Worm (Caenorhabditis elegans): ENCODE data around the gene col-147.

Gene col-147

ce11 chrV:9673199-9673843, 40.2 kb upstream of the col-147 start, which contains the start of gene sulp-8:
Gene sulp-8 (minus strand): TSS chrV:9673667.
- TF ChIP-seq elt-2 (tag; optimal IDR thresholded peaks at IDR 0.05) (no peak), ztf-16 (tag; optimal IDR thresholded peaks at IDR 0.05) (no peak), gmeb-2 (tag; optimal IDR thresholded peaks at IDR 0.05) (no peak), lim-6 (tag; optimal IDR thresholded peaks at IDR 0.05) (no peak), fkh-6 (tag; optimal IDR thresholded peaks at IDR 0.05) (no peak), F13H6.1 (tag; optimal IDR thresholded peaks at IDR 0.05) (no peak), ceh-2 (tag; optimal IDR thresholded peaks at IDR 0.05) (no peak), nfya-1 (tag; optimal IDR thresholded peaks at IDR 0.05) (no peak), fax-1 (tag; optimal IDR thresholded peaks at IDR 0.05) (no peak), ceh-34 (tag; optimal IDR thresholded peaks at IDR 0.05) (no peak), elt-4 (tag; optimal IDR thresholded peaks at IDR 0.05) (no peak)

ce11 chrV:9672495-9672894, 39.4 kb upstream of the col-147 start:
- no peak for TF ChIP-seq fkh-10 (GFP tag; optimal IDR thresholded peaks at IDR 0.05)
- no peak for TF ChIP-seq ceh-9 (tag; optimal IDR thresholded peaks at IDR 0.05)
- TF ChIP-seq sox-4 (tag; optimal IDR thresholded peaks at IDR 0.05): no peak
- no peak for TF ChIP-seq tbx-7 (tag; optimal IDR thresholded peaks at IDR 0.05)
- no peak for TF ChIP-seq ceh-14 (tag; optimal IDR thresholded peaks at IDR 0.05)
- TF ChIP-seq che-1 (tag; optimal IDR thresholded peaks at IDR 0.05): no peak
- TF ChIP-seq ama-1 (optimal IDR thresholded peaks at IDR 0.05): no peak

- no peak for TF ChIP-seq sox-4 (tag; optimal IDR thresholded peaks at IDR 0.05)
- peak; percentile 3 for TF ChIP-seq fkh-10 (GFP tag; optimal IDR thresholded peaks at IDR 0.05)
- peak; percentile 17 for TF ChIP-seq unc-42 (tag; optimal IDR thresholded peaks at IDR 0.05)
Measured at ce11 chrV:9666394-9666793, 33.3 kb upstream of the col-147 start, which contains the start of gene ZK287.1. Gene ZK287.1 (plus strand): TSS chrV:9666694.

- TF ChIP-seq elt-2 (tag; optimal IDR thresholded peaks at IDR 0.05) (no peak), ceh-19 (GFP tag; optimal IDR thresholded peaks at IDR 0.05) (peak; percentile 39), ceh-18 (tag; optimal IDR thresholded peaks at IDR 0.05) (no peak), lin-11 (tag; optimal IDR thresholded peaks at IDR 0.05) (no peak), unc-3 (GFP tag; conservative IDR thresholded peaks at IDR 0.05) (no peak), unc-3 (tag; optimal IDR thresholded peaks at IDR 0.05) (no peak), npax-4 (tag; optimal IDR thresholded peaks at IDR 0.05) (no peak), ceh-2 (tag; optimal IDR thresholded peaks at IDR 0.05) (no peak), nfya-1 (tag; optimal IDR thresholded peaks at IDR 0.05) (peak; percentile 56), nhr-232 (tag; optimal IDR thresholded peaks at IDR 0.05) (no peak), pha-4 (tag; optimal IDR thresholded peaks at IDR 0.05) (no peak), ztf-16 (tag; optimal IDR thresholded peaks at IDR 0.05) (no peak), ama-1 (optimal IDR thresholded peaks at IDR 0.05) (no peak), ref-2 (tag; optimal IDR thresholded peaks at IDR 0.05) (peak; percentile 0), sox-2 (GFP tag; IDR thresholded peaks at IDR 0.05) (no peak), C38D4.7 (GFP tag; optimal IDR thresholded peaks at IDR 0.05) (no peak), pag-3 (tag; optimal IDR thresholded peaks at IDR 0.05; ENCODE audit: borderline replicate concordance) (no peak), ceh-31 (tag; optimal IDR thresholded peaks at IDR 0.05) (peak; percentile 82), hlh-13 (GFP tag; optimal IDR thresholded peaks at IDR 0.05) (no peak), sox-4 (tag; optimal IDR thresholded peaks at IDR 0.05) (no peak), fkh-6 (tag; optimal IDR thresholded peaks at IDR 0.05) (no peak), ets-4 (tag; optimal IDR thresholded peaks at IDR 0.05) (no peak), tbx-7 (tag; optimal IDR thresholded peaks at IDR 0.05) (no peak), dmd-4 (tag; optimal IDR thresholded peaks at IDR 0.05; ENCODE audit: borderline replicate concordance) (no peak), lim-6 (tag; optimal IDR thresholded peaks at IDR 0.05) (no peak), ceh-48 (tag; optimal IDR thresholded peaks at IDR 0.05) (peak; percentile 30), sdc-2 (tag; optimal IDR thresholded peaks at IDR 0.05) (no peak), elt-4 (tag; optimal IDR thresholded peaks at IDR 0.05) (no peak), ahr-1 (tag; optimal IDR thresholded peaks at IDR 0.05) (no peak), unc-42 (tag; optimal IDR thresholded peaks at IDR 0.05) (peak; percentile 14), madf-2 (tag; optimal IDR thresholded peaks at IDR 0.05) (no peak), unc-86 (tag; optimal IDR thresholded peaks at IDR 0.05) (peak; percentile 18), ceh-6 (GFP tag; optimal IDR thresholded peaks at IDR 0.05) (no peak), pqm-1 (tag; optimal IDR thresholded peaks at IDR 0.05) (no peak), tbx-2 (tag; optimal IDR thresholded peaks at IDR 0.05) (peak; percentile 44), pax-1 (tag; optimal IDR thresholded peaks at IDR 0.05) (no peak), hlh-30 (tag; optimal IDR thresholded peaks at IDR 0.05; ENCODE audit: insufficient read depth) (no peak), Y22D7AL.16 (tag; optimal IDR thresholded peaks at IDR 0.05) (no peak)
Measured at ce11 chrV:9664620-9665019, 31.5 kb upstream of the col-147 start.

Data from whole organism, late embryonic.